Fruit fly (Drosophila melanogaster) whole organism, embryonic: ENCODE data around the gene RpLP1.

ENCODE experiments used
- Ada2b ChIP-seq: fragments of 200-800 bp; sonication (Bioruptor generic); IDR thresholded peaks from 2 replicates; pipeline ENCODE4 v1.3.6; 2022; ENCODE audit warnings: missing biosample characterization, missing genetic modification characterization
- Atf3 ChIP-seq: fragments of 200-800 bp; sonication (Bioruptor generic); optimal IDR thresholded peaks from 3 replicates; lab custom pipeline; 2016; ENCODE audit warnings: missing biosample characterization, missing genetic modification characterization
- B-H2 ChIP-seq: fragments of 200-800 bp; sonication (Bioruptor generic); optimal IDR thresholded peaks from 2 replicates; lab custom pipeline; 2018; ENCODE audit warnings: missing biosample characterization, mild to moderate bottlenecking, missing genetic modification characterization
- Blimp-1 ChIP-seq: fragments of 200-800 bp; sonication (Bioruptor generic); optimal IDR thresholded peaks from 3 replicates; lab custom pipeline; 2018; ENCODE audit warnings: missing biosample characterization, missing genetic modification characterization, mild to moderate bottlenecking, moderate library complexity, missing genetic modification reagents
- CG10209 ChIP-seq: fragments of 200-800 bp; sonication (Bioruptor generic); optimal IDR thresholded peaks from 3 replicates; lab custom pipeline; 2017; ENCODE audit warnings: missing biosample characterization, mild to moderate bottlenecking, missing genetic modification characterization, missing genetic modification reagents
- CG10267 ChIP-seq: fragments of 200-800 bp; sonication (Bioruptor generic); optimal IDR thresholded peaks from 2 replicates; lab custom pipeline; 2018; ENCODE audit warnings: missing biosample characterization, mild to moderate bottlenecking, missing genetic modification characterization, moderate library complexity
- CG10565 ChIP-seq: fragments of 200-800 bp; sonication (Bioruptor generic); optimal IDR thresholded peaks from 3 replicates; lab custom pipeline; 2016; ENCODE audit warnings: missing biosample characterization, mild to moderate bottlenecking, missing genetic modification characterization
- CG14710 ChIP-seq: fragments of 200-800 bp; sonication (Bioruptor generic); optimal IDR thresholded peaks from 3 replicates; lab custom pipeline; 2019; ENCODE audit warnings: missing biosample characterization, mild to moderate bottlenecking, missing genetic modification characterization, moderate library complexity
- CG17361 ChIP-seq: fragments of 200-800 bp; sonication (Bioruptor generic); IDR thresholded peaks from 3 replicates; pipeline ENCODE4 v1.3.6; 2022; ENCODE audit warnings: missing biosample characterization, missing genetic modification characterization
- CG17568 ChIP-seq: fragments of 200-800 bp; sonication (Bioruptor generic); optimal IDR thresholded peaks from 2 replicates; lab custom pipeline; 2018; ENCODE audit warnings: missing biosample characterization, mild to moderate bottlenecking, missing genetic modification characterization, moderate library complexity
- CG18262 ChIP-seq: fragments of 200-800 bp; optimal IDR thresholded peaks from 3 replicates; lab custom pipeline; 2019; ENCODE audit warnings: missing biosample characterization, mild to moderate bottlenecking, missing genetic modification characterization, moderate library complexity
- CG2116 ChIP-seq: fragments of 200-800 bp; sonication (Bioruptor generic); optimal IDR thresholded peaks from 3 replicates; lab custom pipeline; 2018; ENCODE audit warnings: missing biosample characterization, mild to moderate bottlenecking, missing genetic modification characterization
- CG2678 ChIP-seq: fragments of 200-800 bp; sonication (Bioruptor generic); optimal IDR thresholded peaks from 3 replicates; lab custom pipeline; 2019; ENCODE audit warnings: missing biosample characterization, mild to moderate bottlenecking, missing genetic modification characterization, moderate library complexity
- CG34376 ChIP-seq: fragments of 200-800 bp; sonication (Bioruptor generic); optimal IDR thresholded peaks from 2 replicates; lab custom pipeline; 2018; ENCODE audit warnings: missing biosample characterization, mild to moderate bottlenecking, missing genetic modification characterization
- CG4424 ChIP-seq: fragments of 200-800 bp; sonication (Bioruptor generic); optimal IDR thresholded peaks from 3 replicates; lab custom pipeline; 2016; ENCODE audit warnings: missing biosample characterization, missing genetic modification characterization
- CG4854 ChIP-seq: fragments of 200-800 bp; sonication (Bioruptor generic); optimal IDR thresholded peaks from 2 replicates; lab custom pipeline; 2016; ENCODE audit warnings: missing biosample characterization, missing genetic modification characterization, inconsistent platforms
- CG7556 ChIP-seq: fragments of 200-800 bp; sonication (Bioruptor generic); optimal IDR thresholded peaks from 2 replicates; lab custom pipeline; 2017; ENCODE audit warnings: missing biosample characterization, mild to moderate bottlenecking, missing genetic modification characterization
- CG8089 ChIP-seq: fragments of 200-800 bp; sonication (Bioruptor generic); optimal IDR thresholded peaks from 3 replicates; lab custom pipeline; 2016; ENCODE audit warnings: missing biosample characterization, missing genetic modification characterization
- CG9797 ChIP-seq: fragments of 200-800 bp; sonication (Bioruptor generic); optimal IDR thresholded peaks from 3 replicates; lab custom pipeline; 2018; ENCODE audit warnings: missing biosample characterization, mild to moderate bottlenecking, missing genetic modification characterization
- Drgx ChIP-seq: fragments of 200-800 bp; sonication (Bioruptor generic); IDR thresholded peaks from 2 replicates; pipeline ENCODE4 v1.3.6; 2022; ENCODE audit warnings: missing biosample characterization, missing genetic modification characterization
- E2f2 ChIP-seq: fragments of 200-800 bp; sonication (Bioruptor generic); IDR thresholded peaks from 2 replicates; pipeline ENCODE4 v1.3.6; 2022; ENCODE audit warnings: missing biosample characterization, missing genetic modification characterization
- Fer1 ChIP-seq: fragments of 200-800 bp; sonication (Bioruptor generic); optimal IDR thresholded peaks from 2 replicates; lab custom pipeline; 2017; ENCODE audit warnings: missing biosample characterization, mild to moderate bottlenecking, missing genetic modification characterization
- Fer3 ChIP-seq: fragments of 200-800 bp; sonication (Bioruptor generic); optimal IDR thresholded peaks from 2 replicates; lab custom pipeline; 2018; ENCODE audit warnings: missing biosample characterization, mild to moderate bottlenecking, missing genetic modification characterization, moderate library complexity
- HHEX ChIP-seq: fragments of 200-800 bp; sonication (Bioruptor generic); optimal IDR thresholded peaks from 3 replicates; lab custom pipeline; 2017; ENCODE audit warnings: missing biosample characterization, mild to moderate bottlenecking, missing genetic modification characterization, missing genetic modification reagents
- HmgD ChIP-seq: fragments of 200-800 bp; sonication (Bioruptor generic); optimal IDR thresholded peaks from 3 replicates; lab custom pipeline; 2016; ENCODE audit warnings: missing biosample characterization, missing genetic modification characterization
- Hr78 ChIP-seq, 2 experiments: fragments of 200-800 bp in 1 of 2; fragments of >200 bp in 1 of 2; sonication (Bioruptor generic) in 1 of 2; optimal IDR thresholded peaks; 2 replicates each; lab custom pipeline; 2017 to 2019; ENCODE audit warnings: missing biosample characterization in 2 of 2, missing genetic modification characterization in 2 of 2, mild to moderate bottlenecking in 1 of 2, moderate library complexity in 1 of 2
- Lim3 ChIP-seq: fragments of 200-800 bp; sonication (Bioruptor generic); IDR thresholded peaks from 2 replicates; pipeline ENCODE4 v1.3.6; 2022; ENCODE audit warnings: missing biosample characterization, missing genetic modification characterization
- Myb ChIP-seq: fragments of 200-800 bp; sonication (Bioruptor generic); optimal IDR thresholded peaks from 2 replicates; lab custom pipeline; 2016; ENCODE audit warnings: missing biosample characterization, missing genetic modification characterization
- NC2α ChIP-seq: fragments of 200-800 bp; sonication (Bioruptor generic); optimal IDR thresholded peaks from 2 replicates; lab custom pipeline; 2016; ENCODE audit warnings: missing biosample characterization, missing genetic modification characterization
- Rx ChIP-seq: fragments of 200-800 bp; sonication (Bioruptor generic); IDR thresholded peaks from 2 replicates; pipeline ENCODE4 v1.3.6; 2022; ENCODE audit warnings: missing biosample characterization, missing genetic modification characterization
- Xrp1 ChIP-seq: fragments of 200-800 bp; sonication (Bioruptor generic); IDR thresholded peaks from 2 replicates; pipeline ENCODE4 v1.3.6; 2022; ENCODE audit warnings: missing biosample characterization, missing genetic modification characterization
- ara ChIP-seq: fragments of 200-800 bp; sonication (Bioruptor generic); IDR thresholded peaks from 2 replicates; pipeline ENCODE4 v1.3.6; 2022; ENCODE audit warnings: missing biosample characterization, missing genetic modification characterization
- bsh ChIP-seq, 2 experiments: fragments of 200-800 bp; sonication (Bioruptor generic); optimal IDR thresholded peaks; 2 replicates each; lab custom pipeline; 2017 to 2018; ENCODE audit warnings: mild to moderate bottlenecking in 2 of 2, missing biosample characterization in 2 of 2, missing genetic modification characterization in 2 of 2, moderate library complexity in 1 of 2
- corto ChIP-seq: fragments of 200-800 bp; sonication (Bioruptor generic); optimal IDR thresholded peaks from 2 replicates; lab custom pipeline; 2016; ENCODE audit warnings: missing biosample characterization, mild to moderate bottlenecking, missing genetic modification characterization, moderate library complexity
- crol ChIP-seq: fragments of 200-800 bp; sonication (Bioruptor generic); IDR thresholded peaks from 2 replicates; pipeline ENCODE4 v1.3.6; 2022; ENCODE audit warnings: missing biosample characterization, missing genetic modification characterization
- fd96Cb ChIP-seq: fragments of 200-800 bp; sonication (Bioruptor generic); optimal IDR thresholded peaks from 2 replicates; lab custom pipeline; 2018; ENCODE audit warnings: missing biosample characterization, mild to moderate bottlenecking, missing genetic modification characterization, moderate library complexity
- fu2 ChIP-seq: fragments of 200-800 bp; sonication (Bioruptor generic); optimal IDR thresholded peaks from 2 replicates; lab custom pipeline; 2016; ENCODE audit warnings: missing biosample characterization, missing genetic modification characterization
- gem ChIP-seq: fragments of 200-800 bp; sonication (Bioruptor generic); optimal IDR thresholded peaks from 2 replicates; lab custom pipeline; 2019; ENCODE audit warnings: missing biosample characterization, mild to moderate bottlenecking, missing genetic modification characterization, moderate library complexity
- gfzf ChIP-seq: fragments of 200-800 bp; sonication (Bioruptor generic); optimal IDR thresholded peaks from 2 replicates; lab custom pipeline; 2016; ENCODE audit warnings: missing biosample characterization, mild to moderate bottlenecking, missing genetic modification characterization, moderate library complexity
- klu ChIP-seq: fragments of 200-800 bp; sonication (Bioruptor generic); IDR thresholded peaks from 2 replicates; pipeline ENCODE4 v1.3.6; 2022; ENCODE audit warnings: missing biosample characterization, missing genetic modification characterization
- lbe ChIP-seq: fragments of 200-800 bp; sonication (Bioruptor generic); optimal IDR thresholded peaks from 2 replicates; lab custom pipeline; 2016; ENCODE audit warnings: missing biosample characterization, mild to moderate bottlenecking, missing genetic modification characterization
- lola ChIP-seq, 3 experiments: fragments of >200 bp in 2 of 3; fragments of 200-800 bp in 1 of 3; sonication (Bioruptor generic) in 1 of 3; optimal IDR thresholded peaks; 2 replicates each; lab custom pipeline; 2017 to 2019; ENCODE audit warnings: missing biosample characterization in 3 of 3, missing genetic modification characterization in 3 of 3, mild to moderate bottlenecking in 1 of 3, moderate library complexity in 1 of 3
- luna ChIP-seq: fragments of 200-800 bp; sonication (Bioruptor generic); optimal IDR thresholded peaks from 2 replicates; lab custom pipeline; 2016; ENCODE audit warnings: missing biosample characterization, missing genetic modification characterization
- nom ChIP-seq: fragments of 200-800 bp; sonication (Bioruptor generic); optimal IDR thresholded peaks from 2 replicates; lab custom pipeline; 2017; ENCODE audit warnings: missing biosample characterization, missing genetic modification characterization, mild to moderate bottlenecking, moderate library complexity, missing genetic modification reagents
- org-1 ChIP-seq: fragments of 200-800 bp; sonication (Bioruptor generic); optimal IDR thresholded peaks from 2 replicates; lab custom pipeline; 2017; ENCODE audit warnings: missing biosample characterization, missing genetic modification characterization
- phol ChIP-seq: fragments of 200-800 bp; sonication (Bioruptor generic); optimal IDR thresholded peaks from 3 replicates; lab custom pipeline; 2018; ENCODE audit warnings: missing biosample characterization, mild to moderate bottlenecking, missing genetic modification characterization, moderate library complexity
- prd ChIP-seq, 3 experiments: fragments of >200 bp in 2 of 3; fragments of 200-800 bp in 1 of 3; sonication (Bioruptor generic) in 1 of 3; optimal IDR thresholded peaks in 2 of 3; IDR thresholded peaks in 1 of 3; 2 replicates in 2 of 3; 3 replicates in 1 of 3; pipeline versions ENCODE4 v1.3.6 to Lab custom; 2017 to 2022; ENCODE audit warnings: missing biosample characterization in 1 of 3, missing genetic modification characterization in 1 of 3
- sens ChIP-seq: fragments of 200-800 bp; sonication (Bioruptor generic); peaks from one replicate; lab custom pipeline; 2016; ENCODE audit warnings: missing biosample characterization, missing genetic modification characterization
- zen ChIP-seq: fragments of 200-800 bp; sonication (Bioruptor generic); optimal IDR thresholded peaks from 3 replicates; lab custom pipeline; 2018; ENCODE audit warnings: missing biosample characterization, mild to moderate bottlenecking, missing genetic modification characterization, moderate library complexity
- zfh1 ChIP-seq: fragments of 200-800 bp; sonication (Bioruptor generic); IDR thresholded peaks from 3 replicates; pipeline ENCODE4 v1.3.6; 2022; ENCODE audit warnings: missing biosample characterization, missing genetic modification characterization

RpLP1 gene

DNA sequence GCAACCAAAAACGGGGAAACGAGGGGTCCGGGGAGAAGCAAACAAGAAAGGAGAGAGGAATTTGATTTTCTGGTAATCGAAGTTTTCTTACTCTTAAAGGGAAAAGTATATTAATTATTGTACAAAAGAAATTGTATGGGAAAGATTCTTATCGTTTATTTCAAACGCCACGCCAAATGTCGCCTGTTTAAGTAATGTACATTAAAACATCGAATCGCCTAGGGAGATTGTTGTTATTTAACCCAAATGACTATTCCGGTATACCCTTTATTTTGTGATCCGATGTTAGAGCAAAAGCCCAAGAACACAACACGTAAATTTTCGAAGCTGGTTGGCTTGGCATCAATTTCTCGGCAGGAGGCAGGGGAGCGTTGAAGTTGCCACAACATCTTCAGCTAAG is 19.6 kb downstream of the RpLP1 start (continued):
- TF ChIP-seq bsh (GFP tag; optimal IDR thresholded peaks at IDR 0.05; lab: Kevin White, UChicago) (peak; percentile 34 to 65), lbe (GFP tag; lab: Kevin White, UChicago) (peak; percentile 88), HmgD (no peak), zfh1 (no peak), CG2116 (GFP tag; lab: Kevin White, UChicago) (no peak), ara (peak; percentile 55; the same call in 1 of the 2 replicates), CG8089 (GFP tag; lab: Kevin White, UChicago) (no peak), fd96Cb (peak; percentile 2), corto (GFP tag; lab: Kevin White, UChicago) (peak; percentile 43), fu2 (GFP tag; lab: Kevin White, UChicago) (no peak), sens (GFP tag; lab: Kevin White, UChicago) (peak; percentile 79), gfzf (GFP tag; lab: Kevin White, UChicago) (no peak), nom (GFP tag; lab: Kevin White, UChicago) (peak; percentile 71), CG4424 (peak; percentile 8), B-H2 (no peak), Drgx (GFP tag; lab: Robert Waterston, UW) (peak; percentile 68), CG10267 (peak; percentile 31), CG14710 (peak; percentile 17), lola (GFP tag; optimal IDR thresholded peaks at IDR 0.05; lab: Kevin White, UChicago) (peak in 1 of 3 experiments; percentile 34), zen (tag; lab: Kevin White, UChicago) (no peak), luna (GFP tag; lab: Kevin White, UChicago) (no peak), HHEX (no peak), Blimp-1 (GFP tag; lab: Kevin White, UChicago) (peak; percentile 29), Xrp1 (peak; percentile 63), CG18262 (tag; lab: Kevin White, UChicago) (peak; percentile 55), CG17361 (GFP tag; lab: Robert Waterston, UW) (0 out of 3 replicates have a peak, but pooled peaks have one; percentile 23), Atf3 (no peak), phol (tag; lab: Kevin White, UChicago) (peak; percentile 22), Lim3 (no peak), org-1 (GFP tag; lab: Kevin White, UChicago) (no peak), Myb (no peak), CG34376 (GFP tag; lab: Kevin White, UChicago) (no peak), gem (tag; lab: Kevin White, UChicago) (peak; percentile 29), Fer3 (tag; lab: Kevin White, UChicago) (no peak), CG4854 (no peak), crol (GFP tag; lab: Robert Waterston, UW) (0 out of 2 replicates have a peak, but pooled peaks have one; percentile 17), E2f2 (GFP tag; lab: Robert Waterston, UW) (no peak), klu (GFP tag; lab: Robert Waterston, UW) (no peak), Rx (GFP tag; lab: Robert Waterston, UW) (no peak), CG10565 (no peak)

DNA sequence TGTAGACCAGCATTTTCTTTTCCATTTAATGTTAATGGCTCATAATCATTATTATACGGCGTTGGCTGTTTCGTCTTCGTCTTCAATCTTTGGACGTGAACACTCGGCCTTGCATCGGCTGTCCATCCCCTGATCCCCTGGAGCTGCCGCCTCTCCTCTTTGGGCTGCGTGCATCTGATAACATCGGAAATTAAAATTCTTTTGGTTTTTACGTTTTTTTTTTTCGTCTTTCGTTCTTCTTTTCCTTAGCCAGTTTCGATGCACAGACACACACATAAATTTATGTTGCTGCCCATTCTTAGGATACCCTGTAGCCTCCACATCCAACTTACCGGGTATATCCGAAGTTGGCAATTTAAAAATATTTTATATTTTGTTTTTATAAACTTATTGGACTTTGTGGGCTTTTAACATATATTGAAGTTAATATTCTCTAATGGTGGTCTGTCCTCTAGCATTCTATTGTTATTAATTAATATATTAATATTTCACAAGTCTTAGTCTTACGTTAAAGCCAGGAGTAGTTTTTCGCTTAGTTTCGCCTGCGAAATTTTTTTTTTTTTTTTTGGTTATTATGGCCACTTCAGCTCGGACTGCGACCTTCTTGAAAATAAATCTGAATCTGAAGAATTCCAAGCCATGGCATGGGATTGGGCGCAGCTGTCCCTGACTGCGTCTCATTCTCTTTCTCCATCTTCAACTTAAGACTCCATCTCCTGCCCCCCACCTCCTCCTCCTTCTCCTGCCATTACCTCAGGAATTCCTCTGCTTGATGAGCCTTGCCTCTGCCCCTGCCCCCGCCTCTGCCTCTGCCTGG is 21.1 kb downstream of the RpLP1 start:
- TF ChIP-seq Ada2b (GFP tag; lab: Robert Waterston, UW) (no peak), org-1 (GFP tag; lab: Kevin White, UChicago) (no peak), prd (optimal IDR thresholded peaks at IDR 0.05; lab: Kevin White, UChicago) (no peak), prd (GFP tag; IDR thresholded peaks at IDR 0.05; lab: Robert Waterston, UW) (0 out of 3 replicates have a peak, but pooled peaks have one; percentile 40), Fer1 (no peak), Hr78 (GFP tag; optimal IDR thresholded peaks at IDR 0.05; lab: Kevin White, UChicago) (no peak), NC2α (GFP tag; lab: Kevin White, UChicago) (no peak), CG7556 (GFP tag; lab: Kevin White, UChicago) (peak; percentile 65), CG10209 (GFP tag; lab: Kevin White, UChicago) (peak; percentile 37), CG2678 (tag; lab: Kevin White, UChicago) (peak; percentile 35), CG17568 (GFP tag; lab: Kevin White, UChicago) (no peak), CG10267 (peak; percentile 77), CG9797 (GFP tag; lab: Kevin White, UChicago) (no peak)
